Worm (Caenorhabditis elegans) whole organism, young adult: ENCODE data around the gene fbxa-208.
"Not testable (repeated sequence)": the region's sequence is repeated elsewhere in the genome, so short reads cannot be mapped to it uniquely, and the experiment has no call there.

ENCODE experiments used
- B0261.1 ChIP-seq: sonication (generic microtip); optimal IDR thresholded peaks from 2 replicates; lab custom pipeline; 2016; ENCODE audit warnings: mild to moderate bottlenecking, missing genetic modification characterization, moderate library complexity, missing compliant biosample characterization
- B0336.3 ChIP-seq: fragments of 200-800 bp; sonication (Bioruptor generic); IDR thresholded peaks from 2 replicates; pipeline ENCODE4 v1.3.6; 2022; ENCODE audit warnings: missing genetic modification characterization, missing compliant biosample characterization
- C06A6.2 ChIP-seq: fragments of 200-800 bp; sonication (Bioruptor generic); conservative IDR thresholded peaks from 2 replicates; pipeline ENCODE4 v1.3.6; 2022; ENCODE audit warnings: missing genetic modification characterization, missing compliant biosample characterization
- F33H1.4 ChIP-seq: fragments of 200-800 bp; sonication (Bioruptor generic); IDR thresholded peaks from 2 replicates; pipeline ENCODE4 v1.3.6; 2022; ENCODE audit warnings: missing genetic modification reagents, missing genetic modification characterization, missing compliant biosample characterization
- F37B4.10 ChIP-seq: fragments of 200-800 bp; sonication (Bioruptor generic); IDR thresholded peaks from 2 replicates; pipeline ENCODE4 v1.3.6; 2022; ENCODE audit warnings: missing genetic modification characterization, missing compliant biosample characterization
- F55B11.4 ChIP-seq: sonication (generic microtip); optimal IDR thresholded peaks from 2 replicates; lab custom pipeline; 2016; ENCODE audit warnings: missing compliant biosample characterization, missing genetic modification characterization, borderline replicate concordance; ENCODE audit not compliant: insufficient read depth
- K12H6.12 ChIP-seq: fragments of 200-800 bp; sonication (Bioruptor generic); optimal IDR thresholded peaks from 2 replicates; lab custom pipeline; 2018; ENCODE audit warnings: mild to moderate bottlenecking, missing genetic modification characterization, missing compliant biosample characterization
- T26A5.8 ChIP-seq: sonication (generic microtip); optimal IDR thresholded peaks from 2 replicates; lab custom pipeline; 2016; ENCODE audit warnings: missing genetic modification characterization, missing compliant biosample characterization
- Y67H2A.10 ChIP-seq: fragments of 200-800 bp; sonication (Bioruptor generic); conservative IDR thresholded peaks from 2 replicates; pipeline ENCODE4 v1.3.6; 2022; ENCODE audit warnings: missing genetic modification reagents, missing genetic modification characterization, missing compliant biosample characterization
- akir-1 ChIP-seq: fragments of 200-800 bp; sonication (Bioruptor generic); optimal IDR thresholded peaks from 2 replicates; lab custom pipeline; 2018; ENCODE audit warnings: mild to moderate bottlenecking, missing genetic modification characterization, moderate library complexity, missing compliant biosample characterization
- aptf-2 ChIP-seq: fragments of 200-800 bp; sonication (Bioruptor generic); conservative IDR thresholded peaks from 2 replicates; pipeline ENCODE4 v1.3.6; 2022; ENCODE audit warnings: missing genetic modification reagents, missing genetic modification characterization, missing compliant biosample characterization
- atf-7 ChIP-seq: sonication (generic microtip); optimal IDR thresholded peaks from 2 replicates; lab custom pipeline; 2017; ENCODE audit warnings: mild to moderate bottlenecking, missing genetic modification characterization, missing compliant biosample characterization
- attf-5 ChIP-seq: fragments of 200-800 bp; sonication (Bioruptor generic); optimal IDR thresholded peaks from 2 replicates; lab custom pipeline; 2018; ENCODE audit warnings: mild to moderate bottlenecking, missing genetic modification characterization, missing compliant biosample characterization
- attf-6 ChIP-seq: fragments of 200-800 bp; sonication (Bioruptor generic); IDR thresholded peaks from 2 replicates; pipeline ENCODE4 v1.3.6; 2022; ENCODE audit warnings: missing genetic modification reagents, missing genetic modification characterization, missing compliant biosample characterization
- bed-1 ChIP-seq: fragments of 200-800 bp; sonication (Bioruptor generic); IDR thresholded peaks from 2 replicates; pipeline ENCODE4 v1.3.6; 2022; ENCODE audit warnings: missing genetic modification reagents, missing genetic modification characterization, missing compliant biosample characterization
- bed-2 ChIP-seq: fragments of 200-800 bp; sonication (Bioruptor generic); IDR thresholded peaks from 2 replicates; pipeline ENCODE4 v1.3.6; 2022; ENCODE audit warnings: missing genetic modification reagents, missing genetic modification characterization, missing compliant biosample characterization
- ceh-100 ChIP-seq: fragments of 200-800 bp; sonication (Bioruptor generic); IDR thresholded peaks from 2 replicates; pipeline ENCODE4 v1.3.6; 2022; ENCODE audit warnings: missing genetic modification reagents, missing genetic modification characterization, missing compliant biosample characterization
- ceh-91 ChIP-seq: fragments of 200-800 bp; sonication (Bioruptor generic); IDR thresholded peaks from 2 replicates; pipeline ENCODE4 v1.3.6; 2022; ENCODE audit warnings: missing genetic modification reagents, missing genetic modification characterization, missing compliant biosample characterization
- dpl-1 ChIP-seq: fragments of 150-350 bp; optimal IDR thresholded peaks from 2 replicates; lab custom pipeline; 2014; ENCODE audit warnings: missing biosample characterization, missing genetic modification reagents, missing genetic modification characterization
- efl-1 ChIP-seq: fragments of 150-350 bp; optimal IDR thresholded peaks from 2 replicates; lab custom pipeline; 2014; ENCODE audit warnings: missing biosample characterization, missing genetic modification reagents, missing genetic modification characterization
- ets-4 ChIP-seq: fragments of 200-800 bp; sonication (Bioruptor generic); optimal IDR thresholded peaks from 2 replicates; lab custom pipeline; 2018; ENCODE audit warnings: mild to moderate bottlenecking, missing genetic modification characterization, missing compliant biosample characterization
- lag-1 ChIP-seq: fragments of 200-800 bp; sonication (Bioruptor generic); IDR thresholded peaks from 2 replicates; pipeline ENCODE4 v1.3.6; 2022; ENCODE audit warnings: missing genetic modification reagents, missing genetic modification characterization, missing compliant biosample characterization
- lin-35 ChIP-seq, 3 experiments: fragments of 150-350 bp in 2 of 3; sonication (generic microtip) in 1 of 3; optimal IDR thresholded peaks; 2 replicates each; lab custom pipeline; 2014 to 2018; ENCODE audit warnings: missing biosample characterization in 3 of 3, missing genetic modification characterization in 3 of 3, missing genetic modification reagents in 3 of 3
- lin-54 ChIP-seq: fragments of 200-800 bp; sonication (Bioruptor generic); optimal IDR thresholded peaks from 2 replicates; lab custom pipeline; 2018; ENCODE audit warnings: mild to moderate bottlenecking, missing genetic modification characterization, missing compliant biosample characterization
- lsl-1 ChIP-seq: fragments of 200-800 bp; sonication (Bioruptor generic); optimal IDR thresholded peaks from 2 replicates; lab custom pipeline; 2018; ENCODE audit warnings: mild to moderate bottlenecking, missing genetic modification characterization, moderate library complexity, missing compliant biosample characterization
- madf-10 ChIP-seq: sonication (generic microtip); optimal IDR thresholded peaks from 2 replicates; lab custom pipeline; 2016; ENCODE audit warnings: mild to moderate bottlenecking, missing genetic modification characterization, missing compliant biosample characterization
- mel-28 ChIP-seq: sonication (generic microtip); optimal IDR thresholded peaks from 2 replicates; lab custom pipeline; 2016; ENCODE audit warnings: borderline replicate concordance, mild to moderate bottlenecking, missing genetic modification characterization, missing compliant biosample characterization
- mxl-1 ChIP-seq: sonication (generic microtip); optimal IDR thresholded peaks from 2 replicates; lab custom pipeline; 2016; ENCODE audit warnings: missing genetic modification characterization, missing compliant biosample characterization
- nfya-2 ChIP-seq: fragments of 200-800 bp; sonication (Bioruptor generic); IDR thresholded peaks from 2 replicates; pipeline ENCODE4 v1.3.6; 2022; ENCODE audit warnings: missing genetic modification reagents, missing genetic modification characterization, missing compliant biosample characterization
- nhr-179 ChIP-seq: sonication (generic microtip); optimal IDR thresholded peaks from 2 replicates; lab custom pipeline; 2016; ENCODE audit warnings: mild to moderate bottlenecking, missing genetic modification characterization, missing compliant biosample characterization
- nhr-80 ChIP-seq: sonication (generic microtip); optimal IDR thresholded peaks from 2 replicates; lab custom pipeline; 2016; ENCODE audit warnings: missing genetic modification characterization, missing compliant biosample characterization
- nhr-90 ChIP-seq: sonication (generic microtip); optimal IDR thresholded peaks from 2 replicates; lab custom pipeline; 2016; ENCODE audit warnings: missing genotype, mild to moderate bottlenecking, missing genetic modification characterization, missing compliant biosample characterization
- rec-8 ChIP-seq, 2 experiments: sonication (generic microtip); optimal IDR thresholded peaks; 2 replicates each; lab custom pipeline; 2016; ENCODE audit warnings: mild to moderate bottlenecking in 2 of 2, missing genetic modification characterization in 2 of 2, missing genetic modification reagents in 2 of 2, missing genotype in 2 of 2, missing biosample characterization in 1 of 2, missing compliant biosample characterization in 1 of 2, moderate library complexity in 1 of 2
- rpc-1 ChIP-seq, 2 experiments: fragments of 150-350 bp in 1 of 2; sonication (generic microtip) in 1 of 2; optimal IDR thresholded peaks; 2 replicates each; lab custom pipeline; 2014 to 2018; ENCODE audit warnings: missing biosample characterization in 1 of 2, missing genetic modification characterization in 1 of 2, missing genetic modification reagents in 1 of 2, missing genotype in 1 of 2
- snpc-1.3 ChIP-seq: sonication (generic microtip); optimal IDR thresholded peaks from 2 replicates; lab custom pipeline; 2017; ENCODE audit warnings: missing genetic modification characterization, mild to moderate bottlenecking, missing compliant biosample characterization, antibody characterized with exemption, moderate library complexity, missing genotype, missing genetic modification reagents; ENCODE audit not compliant: insufficient read depth
- snpc-4 ChIP-seq, 5 experiments: fragments of 150-350 bp in 1 of 5; sonication (generic microtip) in 4 of 5; optimal IDR thresholded peaks; 2 replicates each; lab custom pipeline; 2014 to 2018; ENCODE audit warnings: missing genetic modification characterization in 5 of 5, missing biosample characterization in 3 of 5, antibody characterized with exemption in 2 of 5, mild to moderate bottlenecking in 2 of 5, missing compliant biosample characterization in 2 of 5, missing genotype in 2 of 5, moderate library complexity in 2 of 5, missing genetic modification reagents in 1 of 5
- tbp1 ChIP-seq: fragments of 200-800 bp; sonication (Bioruptor generic); optimal IDR thresholded peaks from 2 replicates; lab custom pipeline; 2018; ENCODE audit warnings: mild to moderate bottlenecking, missing genetic modification characterization, missing compliant biosample characterization
- tbx-9 ChIP-seq: sonication (generic microtip); optimal IDR thresholded peaks from 2 replicates; lab custom pipeline; 2016; ENCODE audit warnings: borderline replicate concordance, missing genetic modification characterization, inconsistent platforms, missing compliant biosample characterization
- tlf-1 ChIP-seq: fragments of 200-800 bp; sonication (Bioruptor generic); optimal IDR thresholded peaks from 2 replicates; lab custom pipeline; 2018; ENCODE audit warnings: mild to moderate bottlenecking, missing genetic modification characterization, missing compliant biosample characterization
- unc-62 ChIP-seq: fragments of 150-350 bp; optimal IDR thresholded peaks from 2 replicates; lab custom pipeline; 2014; ENCODE audit warnings: missing biosample characterization, missing genetic modification reagents, missing genetic modification characterization
- xnd-1 ChIP-seq: sonication (generic microtip); optimal IDR thresholded peaks from 2 replicates; lab custom pipeline; 2016; ENCODE audit warnings: missing genotype, missing genetic modification reagents, missing genetic modification characterization, missing compliant biosample characterization
- zim-3 ChIP-seq: sonication (generic microtip); optimal IDR thresholded peaks from 2 replicates; lab custom pipeline; 2017; ENCODE audit warnings: mild to moderate bottlenecking, missing genetic modification characterization, moderate library complexity, missing compliant biosample characterization
- ztf-25 ChIP-seq: fragments of 200-800 bp; sonication (Bioruptor generic); IDR thresholded peaks from 2 replicates; pipeline ENCODE4 v1.3.6; 2022; ENCODE audit warnings: missing genetic modification reagents, missing genetic modification characterization, missing compliant biosample characterization
- ztf-26 ChIP-seq: sonication (generic microtip); optimal IDR thresholded peaks from 2 replicates; lab custom pipeline; 2017; ENCODE audit warnings: missing genetic modification characterization, missing compliant biosample characterization
- ztf-28 ChIP-seq: fragments of 200-800 bp; sonication (Bioruptor generic); IDR thresholded peaks from 2 replicates; pipeline ENCODE4 v1.3.6; 2022; ENCODE audit warnings: missing genetic modification reagents, missing genetic modification characterization, missing compliant biosample characterization
- ztf-6 ChIP-seq: fragments of 200-800 bp; sonication (Bioruptor generic); IDR thresholded peaks from 2 replicates; pipeline ENCODE4 v1.3.6; 2022; ENCODE audit warnings: missing genetic modification reagents, missing genetic modification characterization, missing compliant biosample characterization

The fbxa-208 gene

DNA sequence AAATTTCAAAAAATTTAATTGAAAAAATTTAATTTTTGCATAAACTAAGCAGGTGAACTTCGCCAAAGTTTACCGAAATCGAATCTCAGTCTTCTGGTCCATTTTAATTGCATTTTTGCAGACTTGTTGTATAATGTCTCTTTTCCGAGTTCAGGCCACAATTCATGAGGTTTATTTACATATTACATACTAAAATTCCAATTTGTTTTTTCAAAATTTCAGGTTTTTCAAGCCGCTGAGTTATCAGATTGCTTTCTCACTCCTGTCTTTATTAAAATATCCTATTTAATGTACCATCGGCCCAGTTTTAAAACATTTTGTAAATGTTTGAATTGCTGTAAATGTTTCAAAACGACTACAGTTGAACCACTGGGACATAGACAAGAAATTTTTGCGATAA lies at the start of gene fbxa-208:
TSS of gene fbxa-208 (plus strand) at position 301 of the 400 bp plus-strand sequence.
- TF ChIP-seq mel-28 (tag; lab: Kevin White, UChicago); ceh-100 (GFP tag; lab: Robert Waterston, UW); Y67H2A.10 (GFP tag; lab: Robert Waterston, UW): not testable (repeated sequence)

DNA sequence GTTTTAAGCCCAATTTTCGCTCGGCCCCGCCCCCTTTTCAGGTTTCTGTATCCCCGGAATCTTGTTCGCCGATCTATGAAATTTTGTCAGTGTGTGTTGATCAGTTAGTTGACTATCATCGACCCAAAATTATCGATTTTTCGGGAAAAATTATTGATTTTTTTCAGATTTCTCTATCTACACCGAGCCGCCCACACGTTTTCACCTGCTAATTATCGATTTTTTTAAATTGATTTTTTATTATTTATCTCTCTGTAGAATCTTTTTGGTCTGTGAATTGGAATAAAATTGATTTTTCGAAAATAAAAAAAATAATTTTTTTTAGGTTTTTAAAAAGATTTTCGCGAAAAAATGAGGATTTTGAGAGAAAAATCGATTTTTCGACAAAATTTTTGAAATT lies 49.6 kb upstream of the fbxa-208 start:
- TF ChIP-seq F33H1.4, result no peak
- TF ChIP-seq rpc-1 (optimal IDR thresholded peaks at IDR 0.05; lab: Kevin White, UChicago), result no peak
- TF ChIP-seq rpc-1 (tag; optimal IDR thresholded peaks at IDR 0.05; lab: Kevin White, UChicago), result no peak
- no peak for TF ChIP-seq nfya-2
- TF ChIP-seq nhr-90 (tag; lab: Kevin White, UChicago), result no peak
- TF ChIP-seq attf-6, result no peak; the same call in 1 of the 2 replicates
- no peak for TF ChIP-seq aptf-2
- TF ChIP-seq F55B11.4 (tag; lab: Kevin White, UChicago), result no peak
- no peak for TF ChIP-seq tbx-9
- no peak for TF ChIP-seq ztf-6 (GFP tag; lab: Robert Waterston, UW)
- TF ChIP-seq rec-8 (tag; optimal IDR thresholded peaks at IDR 0.05; lab: Kevin White, UChicago), result no peak
- no peak for TF ChIP-seq snpc-1.3 (tag; lab: Kevin White, UChicago)
- TF ChIP-seq T26A5.8 (tag; lab: Kevin White, UChicago), result no peak
- no peak for TF ChIP-seq xnd-1 (tag; lab: Kevin White, UChicago)
- no peak for TF ChIP-seq snpc-4 (GFP tag; optimal IDR thresholded peaks at IDR 0.05; lab: Kevin White, UChicago)
- TF ChIP-seq snpc-4 (tag; optimal IDR thresholded peaks at IDR 0.05; lab: Kevin White, UChicago), result no peak
- no peak for TF ChIP-seq nhr-179 (tag; lab: Kevin White, UChicago)
- TF ChIP-seq lag-1, result no peak
- no peak for TF ChIP-seq unc-62 (GFP tag; lab: Kevin White, UChicago)
- no peak for TF ChIP-seq mel-28 (tag; lab: Kevin White, UChicago)
- TF ChIP-seq zim-3 (tag; lab: Kevin White, UChicago), result no peak

DNA sequence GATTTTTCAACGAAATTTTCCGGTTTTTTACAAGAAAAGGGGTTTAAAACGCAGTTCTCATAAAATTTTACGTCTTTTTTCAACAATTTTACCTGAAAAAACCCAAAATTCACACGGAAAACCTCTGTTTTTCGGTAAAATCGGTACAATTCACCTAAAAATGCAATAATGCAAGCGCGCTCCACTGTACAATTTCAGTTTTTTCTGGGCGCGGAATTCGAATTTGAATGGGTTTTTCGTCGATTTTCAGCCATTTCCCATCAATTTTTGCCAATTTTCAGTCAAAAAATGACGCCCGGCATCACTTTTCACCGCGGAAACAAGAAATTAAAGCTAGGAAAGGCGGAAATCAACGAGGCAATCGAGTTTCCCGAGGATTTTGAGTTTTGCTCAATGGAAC lies 48.8 kb upstream of the fbxa-208 start, which contains the start of gene orc-3:
TSS of gene orc-3 (plus strand) at position 282 of the 400 bp plus-strand sequence.
- TF ChIP-seq ceh-91 (GFP tag; lab: Robert Waterston, UW) (no peak), tbp1 (GFP tag; lab: Kevin White, UChicago) (no peak), akir-1 (GFP tag; lab: Kevin White, UChicago) (no peak), ztf-26 (tag; lab: Kevin White, UChicago) (no peak), lin-35 (GFP tag; optimal IDR thresholded peaks at IDR 0.05; lab: Kevin White, UChicago) (peak in 1 of 3 experiments; percentile 69), ets-4 (no peak), K12H6.12 (tag; lab: Kevin White, UChicago) (no peak), lsl-1 (GFP tag; lab: Kevin White, UChicago) (no peak), C06A6.2 (GFP tag; lab: Robert Waterston, UW) (no peak), B0336.3 (no peak), bed-1 (GFP tag; lab: Robert Waterston, UW) (no peak), lin-54 (GFP tag; lab: Kevin White, UChicago) (peak; percentile 74), dpl-1 (GFP tag; lab: Kevin White, UChicago) (peak; percentile 39), tlf-1 (GFP tag; lab: Kevin White, UChicago) (no peak), lag-1 (no peak), atf-7 (tag; lab: Kevin White, UChicago) (no peak), mxl-1 (no peak), bed-2 (GFP tag; lab: Robert Waterston, UW) (no peak), B0261.1 (tag; lab: Kevin White, UChicago) (no peak), mel-28 (tag; lab: Kevin White, UChicago) (no peak), attf-5 (GFP tag; lab: Kevin White, UChicago) (peak; percentile 17), madf-10 (tag; lab: Kevin White, UChicago) (no peak), ztf-25 (no peak), ztf-28 (GFP tag; lab: Robert Waterston, UW) (no peak), nhr-80 (tag; lab: Kevin White, UChicago) (no peak), efl-1 (GFP tag; lab: Kevin White, UChicago) (peak; percentile 73), F37B4.10 (GFP tag; lab: Robert Waterston, UW) (no peak)
